Worm (Caenorhabditis elegans) whole organism, L4/young adult: ENCODE measurements around the gene cct-2.

ENCODE experiments used
- W03F9.2 ChIP-seq: fragments of 150-350 bp; optimal IDR thresholded peaks from 2 replicates; lab custom pipeline; 2014; ENCODE audit warnings: missing biosample characterization, missing genetic modification characterization
- dao-5 ChIP-seq: sonication (generic microtip); optimal IDR thresholded peaks from 2 replicates; lab custom pipeline; 2016; ENCODE audit warnings: missing genotype, missing genetic modification characterization, moderate library complexity, missing compliant biosample characterization
- him-1 ChIP-seq: sonication (generic microtip); optimal IDR thresholded peaks from 2 replicates; lab custom pipeline; 2016; ENCODE audit warnings: missing genotype, missing genetic modification reagents, missing genetic modification characterization, missing compliant biosample characterization

- TF ChIP-seq him-1 (tag; lab: Kevin White, UChicago), result peak; percentile 9
- no peak for TF ChIP-seq dao-5
- TF ChIP-seq W03F9.2 (tag; lab: Kevin White, UChicago), result no peak
These were observed 34.7 kb downstream of the cct-2 start for ce11 chrII:8962206-8962605.
